Worm (Caenorhabditis elegans): ENCODE measurements around the gene C10B5.3.

DNA sequence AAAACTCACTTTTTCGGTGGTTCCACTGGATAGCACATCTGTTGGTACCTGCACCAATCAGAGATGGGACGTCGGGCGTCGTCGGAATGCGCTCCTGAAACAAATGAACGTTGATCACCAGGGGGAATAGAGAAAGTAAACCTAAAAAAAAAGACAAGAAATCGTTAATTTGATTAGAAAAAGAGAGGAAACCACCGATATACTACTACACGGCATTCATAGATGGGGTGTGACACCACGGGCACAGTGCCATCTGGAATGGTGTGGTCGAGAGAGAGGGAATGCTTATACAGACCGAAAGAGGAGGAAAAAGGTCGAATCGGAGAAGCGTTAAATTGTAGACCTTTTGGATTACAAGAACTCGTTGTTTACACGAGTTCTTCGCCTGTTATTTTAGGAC, at the start of gene C10B5.3:
- TF ChIP-seq med-1 (GFP tag; optimal IDR thresholded peaks at IDR 0.05; ENCODE audit: insufficient read depth) (no peak), klf-2 (GFP tag; conservative IDR thresholded peaks at IDR 0.05) (no peak)

All from whole organism, midembryonic.